ENCODE assay signal across 1 fruit fly cellular context in the genomic region with DNA sequence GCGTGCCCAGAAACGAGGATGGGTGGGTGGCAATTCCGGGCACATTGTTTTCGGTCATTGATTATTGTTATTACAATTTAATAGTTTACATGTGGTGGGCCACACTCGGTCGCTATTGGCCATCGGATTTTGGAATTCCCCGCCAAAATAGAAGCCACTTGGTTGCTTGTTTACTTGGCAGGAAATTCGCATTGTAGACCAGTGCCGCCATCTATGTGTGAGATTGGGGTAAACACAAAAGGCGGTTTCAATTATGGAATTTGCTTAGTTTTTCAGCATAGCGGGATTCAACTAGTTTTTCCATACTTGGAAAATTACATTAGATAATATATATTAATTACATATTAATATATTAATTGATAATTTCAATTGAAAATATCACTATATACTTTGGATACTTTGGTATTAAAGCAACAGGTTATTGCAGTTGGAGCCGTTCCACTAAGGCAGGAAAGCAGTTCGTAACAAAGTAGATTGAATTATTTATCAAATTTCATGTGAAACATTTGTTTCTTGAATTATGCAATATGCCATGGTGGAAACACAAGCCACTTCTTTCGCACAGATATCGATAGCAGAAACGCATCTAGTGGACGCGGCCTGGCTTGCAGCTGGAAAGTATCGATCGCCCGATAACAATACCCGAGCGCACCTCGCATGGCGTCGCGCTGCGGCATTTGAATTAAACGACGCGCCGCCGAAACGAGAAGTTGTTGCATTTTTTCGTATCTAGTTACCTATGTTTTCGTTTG.
TF ChIP-seq lines count a peak whose summit lies in the region.

mud (plus strand) TSS at position 698 of the 752 bp plus-strand sequence.

TF ChIP-seq in whole organism, embryonic, 481 proteins besides CTCF, POLR2A, EP300 and RAD21 (continued from another document):
- peak; percentile 74 for TF ChIP-seq CG1603 (tag; optimal IDR thresholded peaks at IDR 0.05; lab: Kevin White, UChicago)
- peak; percentile 70 for TF ChIP-seq nmo (GFP tag; optimal IDR thresholded peaks at IDR 0.05; lab: Kevin White, UChicago)
- TF ChIP-seq Six4 (GFP tag; optimal IDR thresholded peaks at IDR 0.05; lab: Kevin White, UChicago) = no peak
- no peak for TF ChIP-seq CG11085 (GFP tag; IDR thresholded peaks at IDR 0.05; lab: Robert Waterston, UW)
